Fruit fly (Drosophila melanogaster) whole organism, embryonic: ENCODE results near the gene Coq2.
A peak's percentile ranks its signal among the peaks of the same experiment; 100 is the strongest.

Experiments used
- CG10431 ChIP-seq: fragments of 200-800 bp; sonication (Bioruptor generic); optimal IDR thresholded peaks from 3 replicates; lab custom pipeline; 2018; ENCODE audit warnings: missing biosample characterization, mild to moderate bottlenecking, missing genetic modification characterization
- CG11093 ChIP-seq: fragments of 200-800 bp; sonication (Bioruptor generic); IDR thresholded peaks from 3 replicates; pipeline ENCODE4 v1.3.6; 2022; ENCODE audit warnings: missing biosample characterization, missing genetic modification characterization
- CG11504 ChIP-seq: fragments of 200-800 bp; sonication (Bioruptor generic); optimal IDR thresholded peaks from 3 replicates; lab custom pipeline; 2019; ENCODE audit warnings: missing biosample characterization, mild to moderate bottlenecking, missing genetic modification characterization, moderate library complexity
- CG13287 ChIP-seq: fragments of 200-800 bp; sonication (Bioruptor generic); IDR thresholded peaks from 2 replicates; pipeline ENCODE4 v1.3.6; 2022; ENCODE audit warnings: missing biosample characterization, missing genetic modification characterization; ENCODE audit not compliant: partially characterized antibody
- CG15514 ChIP-seq: fragments of 200-800 bp; sonication (Bioruptor generic); optimal IDR thresholded peaks from 3 replicates; lab custom pipeline; 2017; ENCODE audit warnings: missing biosample characterization, missing genetic modification characterization, mild to moderate bottlenecking, moderate library complexity, missing genetic modification reagents
- CG17385 ChIP-seq: fragments of 200-800 bp; sonication (Bioruptor generic); optimal IDR thresholded peaks from 3 replicates; lab custom pipeline; 2018; ENCODE audit warnings: missing biosample characterization, mild to moderate bottlenecking, missing genetic modification characterization
- CG17802 ChIP-seq: fragments of 200-800 bp; sonication (Bioruptor generic); optimal IDR thresholded peaks from 2 replicates; lab custom pipeline; 2018; ENCODE audit warnings: missing biosample characterization, mild to moderate bottlenecking, missing genetic modification characterization, moderate library complexity
- CG2199 ChIP-seq: fragments of 200-800 bp; sonication (Bioruptor generic); IDR thresholded peaks from 3 replicates; pipeline ENCODE4 v1.3.6; 2022; ENCODE audit warnings: missing biosample characterization, missing genetic modification characterization
- CG2202 ChIP-seq: fragments of 200-800 bp; sonication (Bioruptor generic); optimal IDR thresholded peaks from 2 replicates; lab custom pipeline; 2018; ENCODE audit warnings: missing biosample characterization, mild to moderate bottlenecking, missing genetic modification characterization
- CG2712 ChIP-seq: fragments of 200-800 bp; optimal IDR thresholded peaks from 3 replicates; lab custom pipeline; 2019; ENCODE audit warnings: missing biosample characterization, mild to moderate bottlenecking, missing genetic modification characterization, moderate library complexity
- CG31441 ChIP-seq: fragments of 200-800 bp; sonication (Bioruptor generic); IDR thresholded peaks from 2 replicates; pipeline ENCODE4 v1.3.6; 2022; ENCODE audit warnings: missing biosample characterization, missing genetic modification characterization
- CG33557 ChIP-seq: fragments of 200-800 bp; sonication (Bioruptor generic); optimal IDR thresholded peaks from 2 replicates; lab custom pipeline; 2019; ENCODE audit warnings: missing biosample characterization, mild to moderate bottlenecking, missing genetic modification characterization, moderate library complexity
- CG4707 ChIP-seq: fragments of 200-800 bp; sonication (Bioruptor generic); optimal IDR thresholded peaks from 2 replicates; lab custom pipeline; 2018; ENCODE audit warnings: missing biosample characterization, mild to moderate bottlenecking, missing genetic modification characterization, moderate library complexity
- CG5245 ChIP-seq: fragments of 200-800 bp; sonication (Bioruptor generic); optimal IDR thresholded peaks from 3 replicates; lab custom pipeline; 2016; ENCODE audit warnings: missing biosample characterization, missing genetic modification characterization
- CG6272 ChIP-seq: fragments of 200-800 bp; sonication (Bioruptor generic); IDR thresholded peaks from 2 replicates; pipeline ENCODE4 v1.3.6; 2022; ENCODE audit warnings: missing biosample characterization, missing genetic modification characterization
- CG6683 ChIP-seq: fragments of 200-800 bp; sonication (Bioruptor generic); optimal IDR thresholded peaks from 2 replicates; lab custom pipeline; 2017; ENCODE audit warnings: missing biosample characterization, mild to moderate bottlenecking, missing genetic modification characterization, missing genetic modification reagents
- CG6765 ChIP-seq: fragments of 200-800 bp; sonication (Bioruptor generic); optimal IDR thresholded peaks from 3 replicates; lab custom pipeline; 2017; ENCODE audit warnings: missing biosample characterization, mild to moderate bottlenecking, missing genetic modification characterization
- CG8478 ChIP-seq: fragments of >200 bp; optimal IDR thresholded peaks from 2 replicates; lab custom pipeline; 2018
- CG8924 ChIP-seq: fragments of 200-800 bp; optimal IDR thresholded peaks from 3 replicates; lab custom pipeline; 2019; ENCODE audit warnings: missing biosample characterization, mild to moderate bottlenecking, missing genetic modification characterization, moderate library complexity
- CG9437 ChIP-seq: fragments of 200-800 bp; sonication (Bioruptor generic); optimal IDR thresholded peaks from 2 replicates; lab custom pipeline; 2018; ENCODE audit warnings: missing biosample characterization, mild to moderate bottlenecking, missing genetic modification characterization
- D19A ChIP-seq: fragments of 200-800 bp; optimal IDR thresholded peaks from 3 replicates; lab custom pipeline; 2019; ENCODE audit warnings: missing biosample characterization, mild to moderate bottlenecking, missing genetic modification characterization, moderate library complexity
- Dp ChIP-seq: fragments of 200-800 bp; sonication (Bioruptor generic); optimal IDR thresholded peaks from 2 replicates; lab custom pipeline; 2018; ENCODE audit warnings: missing biosample characterization, mild to moderate bottlenecking, missing genetic modification characterization, moderate library complexity
- H2.0 ChIP-seq: fragments of 200-800 bp; sonication (Bioruptor generic); IDR thresholded peaks from 2 replicates; pipeline ENCODE4 v1.3.6; 2022; ENCODE audit warnings: missing biosample characterization, missing genetic modification characterization
- Hand ChIP-seq: fragments of 200-800 bp; sonication (Bioruptor generic); optimal IDR thresholded peaks from 2 replicates; lab custom pipeline; 2017; ENCODE audit warnings: mild to moderate bottlenecking, missing biosample characterization, missing genetic modification reagents, missing genetic modification characterization
- Hr39 ChIP-seq: fragments of >200 bp; optimal IDR thresholded peaks from 2 replicates; lab custom pipeline; 2017
- Mad ChIP-seq: fragments of 200-800 bp; sonication (Bioruptor generic); optimal IDR thresholded peaks from 2 replicates; lab custom pipeline; 2016; ENCODE audit warnings: missing biosample characterization, missing genetic modification characterization
- Oli ChIP-seq: fragments of 200-800 bp; sonication (Bioruptor generic); optimal IDR thresholded peaks from 2 replicates; lab custom pipeline; 2018; ENCODE audit warnings: missing biosample characterization, mild to moderate bottlenecking, missing genetic modification characterization, moderate library complexity
- Ptx1 ChIP-seq: fragments of 200-800 bp; sonication (Bioruptor generic); IDR thresholded peaks from 2 replicates; pipeline ENCODE4 v1.3.6; 2022; ENCODE audit warnings: missing biosample characterization, missing genetic modification characterization
- Rfx ChIP-seq: fragments of 200-800 bp; sonication (Bioruptor generic); IDR thresholded peaks from 2 replicates; pipeline ENCODE4 v1.3.6; 2022; ENCODE audit warnings: missing biosample characterization, missing genetic modification characterization
- Sox102F ChIP-seq: fragments of 200-800 bp; sonication (Bioruptor generic); optimal IDR thresholded peaks from 2 replicates; lab custom pipeline; 2018; ENCODE audit warnings: missing biosample characterization, mild to moderate bottlenecking, missing genetic modification characterization, moderate library complexity
- Xrp1 ChIP-seq: fragments of 200-800 bp; sonication (Bioruptor generic); IDR thresholded peaks from 2 replicates; pipeline ENCODE4 v1.3.6; 2022; ENCODE audit warnings: missing biosample characterization, missing genetic modification characterization
- crp ChIP-seq, 2 experiments: fragments of 200-800 bp; sonication (Bioruptor generic); optimal IDR thresholded peaks; 2 replicates in 1 of 2; 3 replicates in 1 of 2; lab custom pipeline; 2017; ENCODE audit warnings: missing biosample characterization in 2 of 2, missing genetic modification characterization in 2 of 2, mild to moderate bottlenecking in 1 of 2, moderate library complexity in 1 of 2
- ems ChIP-seq: fragments of 200-800 bp; sonication (Bioruptor generic); optimal IDR thresholded peaks from 3 replicates; lab custom pipeline; 2016; ENCODE audit warnings: missing biosample characterization, missing genetic modification characterization
- fd3F ChIP-seq: fragments of 200-800 bp; sonication (Bioruptor generic); optimal IDR thresholded peaks from 2 replicates; lab custom pipeline; 2018; ENCODE audit warnings: missing biosample characterization, mild to moderate bottlenecking, missing genetic modification characterization, moderate library complexity
- fd64A ChIP-seq: fragments of 200-800 bp; sonication (Bioruptor generic); optimal IDR thresholded peaks from 3 replicates; lab custom pipeline; 2018; ENCODE audit warnings: missing biosample characterization, mild to moderate bottlenecking, missing genetic modification characterization
- gt ChIP-seq: fragments of 200-800 bp; sonication (Bioruptor generic); IDR thresholded peaks from 2 replicates; pipeline ENCODE4 v1.3.6; 2022; ENCODE audit warnings: missing biosample characterization, missing genetic modification characterization
- hb ChIP-seq: fragments of 200-800 bp; sonication (Bioruptor generic); IDR thresholded peaks from 3 replicates; pipeline ENCODE4 v1.3.6; 2022; ENCODE audit warnings: missing biosample characterization, missing genetic modification characterization; ENCODE audit not compliant: partially characterized antibody
- jigr1 ChIP-seq: fragments of 200-800 bp; sonication (Bioruptor generic); IDR thresholded peaks from 3 replicates; pipeline ENCODE4 v1.3.6; 2022; ENCODE audit warnings: missing biosample characterization, missing genetic modification characterization
- lilli ChIP-seq: fragments of 200-800 bp; sonication (Bioruptor generic); optimal IDR thresholded peaks from 3 replicates; lab custom pipeline; 2016; ENCODE audit warnings: missing biosample characterization, missing genetic modification characterization
- lmd ChIP-seq: fragments of 200-800 bp; sonication (Bioruptor generic); IDR thresholded peaks from 2 replicates; pipeline ENCODE4 v1.3.6; 2022; ENCODE audit warnings: missing biosample characterization, missing genetic modification characterization
- odd ChIP-seq: fragments of 200-800 bp; sonication (Bioruptor generic); optimal IDR thresholded peaks from 2 replicates; lab custom pipeline; 2017; ENCODE audit warnings: missing biosample characterization, mild to moderate bottlenecking, missing genetic modification characterization
- otp ChIP-seq: fragments of 200-800 bp; sonication (Bioruptor generic); IDR thresholded peaks from 3 replicates; pipeline ENCODE4, ENCODE4 v1.3.6; 2022; ENCODE audit warnings: missing biosample characterization, missing genetic modification characterization
- pros ChIP-seq: fragments of 200-800 bp; sonication (Bioruptor generic); optimal IDR thresholded peaks from 3 replicates; lab custom pipeline; 2019; ENCODE audit warnings: missing biosample characterization, mild to moderate bottlenecking, missing genetic modification characterization, moderate library complexity
- pzg ChIP-seq: fragments of 200-800 bp; sonication (Bioruptor generic); optimal IDR thresholded peaks from 3 replicates; lab custom pipeline; 2018; ENCODE audit warnings: missing biosample characterization, mild to moderate bottlenecking, missing genetic modification characterization, moderate library complexity
- sd ChIP-seq: fragments of 200-800 bp; sonication (Bioruptor generic); optimal IDR thresholded peaks from 3 replicates; lab custom pipeline; 2018; ENCODE audit warnings: missing biosample characterization, mild to moderate bottlenecking, missing genetic modification characterization, moderate library complexity
- sima ChIP-seq: fragments of 200-800 bp; sonication (Bioruptor generic); optimal IDR thresholded peaks from 2 replicates; lab custom pipeline; 2016; ENCODE audit warnings: missing biosample characterization, missing genetic modification characterization
- slp2 ChIP-seq: fragments of 200-800 bp; sonication (Bioruptor generic); optimal IDR thresholded peaks from 2 replicates; lab custom pipeline; 2016; ENCODE audit warnings: missing biosample characterization, missing genetic modification characterization
- sob ChIP-seq: fragments of 200-800 bp; sonication (Bioruptor generic); IDR thresholded peaks from 2 replicates; pipeline ENCODE4 v1.3.6; 2022; ENCODE audit warnings: missing biosample characterization, missing genetic modification characterization
- sqz ChIP-seq: fragments of 200-800 bp; sonication (Bioruptor generic); optimal IDR thresholded peaks from 3 replicates; lab custom pipeline; 2018; ENCODE audit warnings: missing biosample characterization, mild to moderate bottlenecking, missing genetic modification characterization
- stwl ChIP-seq: fragments of 200-800 bp; sonication (Bioruptor generic); optimal IDR thresholded peaks from 3 replicates; lab custom pipeline; 2018; ENCODE audit warnings: missing biosample characterization, mild to moderate bottlenecking, missing genetic modification characterization, moderate library complexity
- trem ChIP-seq: fragments of 200-800 bp; optimal IDR thresholded peaks from 3 replicates; lab custom pipeline; 2019; ENCODE audit warnings: missing biosample characterization, mild to moderate bottlenecking, missing genetic modification characterization, moderate library complexity
- z ChIP-seq: fragments of 200-800 bp; sonication (Bioruptor generic); IDR thresholded peaks from 3 replicates; pipeline ENCODE4 v1.3.6; 2022; ENCODE audit warnings: missing biosample characterization, missing genetic modification characterization

Coq2 gene

dm6 chr3R:8269740-8270139 lies 46.6 kb downstream of the Coq2 start, which contains the start of gene CG9630 (continued):
- no peak for TF ChIP-seq CG6683
- TF ChIP-seq slp2 (GFP tag; lab: Kevin White, UChicago), result no peak
- TF ChIP-seq CG13287, result peak; percentile 80
- no peak for TF ChIP-seq stwl
- no peak for TF ChIP-seq Hand (GFP tag; lab: Kevin White, UChicago)
- TF ChIP-seq crp (GFP tag; optimal IDR thresholded peaks at IDR 0.05; lab: Kevin White, UChicago), result peak in 1 of 2 experiments; percentile 77
- no peak for TF ChIP-seq lilli
- peak; percentile 100 for TF ChIP-seq Dp (GFP tag; lab: Kevin White, UChicago)
- no peak for TF ChIP-seq CG2199
- TF ChIP-seq CG8478 (lab: Kevin White, UChicago), result no peak
- TF ChIP-seq hb (GFP tag; lab: Robert Waterston, UW), result no peak
- TF ChIP-seq CG4707 (GFP tag; lab: Kevin White, UChicago), result no peak
- TF ChIP-seq sima (GFP tag; lab: Kevin White, UChicago), result no peak
- no peak for TF ChIP-seq D19A (tag; lab: Kevin White, UChicago)
- TF ChIP-seq z, result no peak
- TF ChIP-seq H2.0, result no peak
- TF ChIP-seq pros (GFP tag; lab: Kevin White, UChicago), result no peak
- no peak for TF ChIP-seq Xrp1 (GFP tag; lab: Robert Waterston, UW)
- TF ChIP-seq CG8924 (tag; lab: Kevin White, UChicago), result no peak
- peak; percentile 87 for TF ChIP-seq CG15514
- no peak for TF ChIP-seq Mad (GFP tag; lab: Kevin White, UChicago)
- no peak for TF ChIP-seq CG6272
- no peak for TF ChIP-seq Rfx (GFP tag; lab: Robert Waterston, UW)
- TF ChIP-seq sob (GFP tag; lab: Robert Waterston, UW), result no peak
- TF ChIP-seq CG17385 (GFP tag; lab: Kevin White, UChicago), result no peak
- TF ChIP-seq CG9437, result no peak
- TF ChIP-seq gt (GFP tag; lab: Robert Waterston, UW), result no peak
- TF ChIP-seq CG6765 (GFP tag; lab: Kevin White, UChicago), result no peak
- TF ChIP-seq sd (tag; lab: Kevin White, UChicago), result no peak
- no peak for TF ChIP-seq CG33557
- TF ChIP-seq lmd (GFP tag; lab: Robert Waterston, UW), result no peak
- no peak for TF ChIP-seq odd (GFP tag; lab: Kevin White, UChicago)
- TF ChIP-seq sqz, result no peak
- no peak for TF ChIP-seq ems
- TF ChIP-seq trem (tag; lab: Kevin White, UChicago), result peak; percentile 84
- TF ChIP-seq CG2712 (tag; lab: Kevin White, UChicago), result peak; percentile 24
- TF ChIP-seq CG31441 (GFP tag; lab: Robert Waterston, UW), result no peak
- TF ChIP-seq CG2202 (tag; lab: Kevin White, UChicago), result no peak
- no peak for TF ChIP-seq CG10431 (GFP tag; lab: Kevin White, UChicago)
- TF ChIP-seq Ptx1 (GFP tag; lab: Robert Waterston, UW), result no peak
- no peak for TF ChIP-seq CG11093 (GFP tag; lab: Robert Waterston, UW)
- TF ChIP-seq otp, result no peak
- no peak for TF ChIP-seq jigr1 (GFP tag; lab: Robert Waterston, UW)
- no peak for TF ChIP-seq CG17802 (tag; lab: Kevin White, UChicago)
- TF ChIP-seq fd3F, result no peak
- TF ChIP-seq fd64A, result no peak
- no peak for TF ChIP-seq CG11504 (tag; lab: Kevin White, UChicago)
- TF ChIP-seq Hr39 (lab: Kevin White, UChicago), result no peak
- TF ChIP-seq CG5245 (GFP tag; lab: Kevin White, UChicago), result no peak
- TF ChIP-seq Oli, result no peak
- TF ChIP-seq Sox102F (GFP tag; lab: Kevin White, UChicago), result no peak
- TF ChIP-seq pzg (GFP tag; lab: Kevin White, UChicago), result peak; percentile 97
